Worm (Caenorhabditis elegans) whole organism, L1 larva: ENCODE results near the gene C15H9.2.

Experiments used
- lin-14 ChIP-seq: fragments of 200-800 bp; sonication (Bioruptor generic); optimal IDR thresholded peaks from 2 replicates; lab custom pipeline; 2018; ENCODE audit warnings: mild to moderate bottlenecking, missing genetic modification characterization, moderate library complexity, missing compliant biosample characterization
- nhr-12 ChIP-seq: sonication (generic microtip); optimal IDR thresholded peaks from 2 replicates; lab custom pipeline; 2017; ENCODE audit warnings: missing biosample characterization, missing genetic modification characterization
- unc-30 ChIP-seq: sonication (generic microtip); optimal IDR thresholded peaks from 2 replicates; lab custom pipeline; 2017; ENCODE audit warnings: missing biosample characterization, missing genetic modification characterization

ce11 chrX:6159562-6159961, 41.2 kb downstream of the C15H9.2 start:
- TF ChIP-seq unc-30 (tag; lab: Kevin White, UChicago), result no peak
- no peak for TF ChIP-seq nhr-12 (tag; lab: Kevin White, UChicago)
- TF ChIP-seq lin-14 (GFP tag; lab: Kevin White, UChicago), result no peak
